Worm (Caenorhabditis elegans): ENCODE results near the gene Y39A1A.3.
A peak's percentile ranks its signal among the peaks of the same experiment; 100 is the strongest.

The Y39A1A.3 gene

ce11 chrIII:10636493-10637031, 40.3 kb upstream of the Y39A1A.3 start:
- no peak for TF ChIP-seq elt-3 (tag; optimal IDR thresholded peaks at IDR 0.05)
- TF ChIP-seq nhr-25 (tag; optimal IDR thresholded peaks at IDR 0.05), result peak; percentile 62
- no peak for TF ChIP-seq unc-39 (tag; optimal IDR thresholded peaks at IDR 0.05)
- no peak for TF ChIP-seq egl-27 (tag; optimal IDR thresholded peaks at IDR 0.05)
- TF ChIP-seq lin-15B (tag; optimal IDR thresholded peaks at IDR 0.05), result no peak
- TF ChIP-seq ceh-9 (tag; optimal IDR thresholded peaks at IDR 0.05), result no peak
- TF ChIP-seq nhr-67 (tag; optimal IDR thresholded peaks at IDR 0.05), result no peak
- TF ChIP-seq zag-1 (tag; optimal IDR thresholded peaks at IDR 0.05), result no peak
- TF ChIP-seq nhr-43 (tag; optimal IDR thresholded peaks at IDR 0.05; ENCODE audit: poor library complexity, severe bottlenecking), result no peak
- TF ChIP-seq sea-2 (GFP tag; optimal IDR thresholded peaks at IDR 0.05), result no peak
- TF ChIP-seq skn-1 (tag; optimal IDR thresholded peaks at IDR 0.05), result no peak
- TF ChIP-seq nhr-23 (tag; optimal IDR thresholded peaks at IDR 0.05), result peak; percentile 16
- no peak for TF ChIP-seq ama-1 (optimal IDR thresholded peaks at IDR 0.05)
- TF ChIP-seq fos-1 (tag; optimal IDR thresholded peaks at IDR 0.05), result no peak
- no peak for TF ChIP-seq unc-62 (GFP tag; optimal IDR thresholded peaks at IDR 0.05)
- no peak for TF ChIP-seq ceh-82 (tag; optimal IDR thresholded peaks at IDR 0.05)
- peak; percentile 6 for TF ChIP-seq nfya-1 (tag; optimal IDR thresholded peaks at IDR 0.05; ENCODE audit: insufficient read depth)
- TF ChIP-seq ceh-28 (tag; optimal IDR thresholded peaks at IDR 0.05), result peak; percentile 4
- no peak for TF ChIP-seq ceh-16 (tag; optimal IDR thresholded peaks at IDR 0.05)
- peak; percentile 93 for TF ChIP-seq pha-4 (tag; optimal IDR thresholded peaks at IDR 0.05)
- no peak for TF ChIP-seq ZK546.5 (tag; optimal IDR thresholded peaks at IDR 0.05)
- TF ChIP-seq elt-2 (tag; optimal IDR thresholded peaks at IDR 0.05), result no peak
- TF ChIP-seq mml-1 (tag; optimal IDR thresholded peaks at IDR 0.05), result no peak

- TF ChIP-seq aly-2 (tag; optimal IDR thresholded peaks at IDR 0.05) (no peak), ceh-16 (tag; optimal IDR thresholded peaks at IDR 0.05) (no peak), lin-15B (tag; optimal IDR thresholded peaks at IDR 0.05) (peak; percentile 27), pha-4 (tag; optimal IDR thresholded peaks at IDR 0.05) (peak; percentile 47), nfya-1 (tag; optimal IDR thresholded peaks at IDR 0.05; ENCODE audit: insufficient read depth) (peak; percentile 44), nhr-237 (tag; optimal IDR thresholded peaks at IDR 0.05) (no peak), lin-39 (tag; optimal IDR thresholded peaks at IDR 0.05) (peak; percentile 80)
These were observed 38.3 kb upstream of the Y39A1A.3 start for ce11 chrIII:10634576-10634975.

ce11 chrIII:10634034-10634433, 37.7 kb upstream of the Y39A1A.3 start:
- no peak for TF ChIP-seq nhr-77 (tag; optimal IDR thresholded peaks at IDR 0.05)
- peak; percentile 43 for TF ChIP-seq zag-1 (tag; optimal IDR thresholded peaks at IDR 0.05)
- peak; percentile 6 for TF ChIP-seq nhr-76 (tag; optimal IDR thresholded peaks at IDR 0.05)
- peak; percentile 26 for TF ChIP-seq nhr-11 (tag; optimal IDR thresholded peaks at IDR 0.05)
- TF ChIP-seq R02D3.7 (tag; optimal IDR thresholded peaks at IDR 0.05), result peak; percentile 78
- TF ChIP-seq nhr-28 (tag; optimal IDR thresholded peaks at IDR 0.05), result no peak
- peak; percentile 35 for TF ChIP-seq fkh-10 (GFP tag; optimal IDR thresholded peaks at IDR 0.05)
- no peak for TF ChIP-seq mml-1 (tag; optimal IDR thresholded peaks at IDR 0.05)
- TF ChIP-seq nhr-67 (tag; optimal IDR thresholded peaks at IDR 0.05), result no peak
- TF ChIP-seq hmg-11 (tag; optimal IDR thresholded peaks at IDR 0.05), result peak; percentile 88
- no peak for TF ChIP-seq aly-2 (tag; optimal IDR thresholded peaks at IDR 0.05)
- TF ChIP-seq sea-2 (GFP tag; optimal IDR thresholded peaks at IDR 0.05), result peak; percentile 55
- TF ChIP-seq eor-1 (tag; optimal IDR thresholded peaks at IDR 0.05), result no peak
- TF ChIP-seq pqm-1 (tag; optimal IDR thresholded peaks at IDR 0.05), result peak; percentile 26
- no peak for TF ChIP-seq unc-39 (tag; optimal IDR thresholded peaks at IDR 0.05)
- peak; percentile 89 for TF ChIP-seq pha-4 (tag; optimal IDR thresholded peaks at IDR 0.05)
- TF ChIP-seq skn-1 (tag; optimal IDR thresholded peaks at IDR 0.05), result peak; percentile 73
- peak; percentile 90 for TF ChIP-seq lsy-12 (tag; optimal IDR thresholded peaks at IDR 0.05)
- peak; percentile 92 for TF ChIP-seq unc-62 (GFP tag; optimal IDR thresholded peaks at IDR 0.05)
- peak; percentile 4 for TF ChIP-seq snpc-4 (tag; optimal IDR thresholded peaks at IDR 0.05)
- peak; percentile 84 for TF ChIP-seq mdl-1 (tag; optimal IDR thresholded peaks at IDR 0.05)
- TF ChIP-seq nhr-23 (tag; optimal IDR thresholded peaks at IDR 0.05), result peak; percentile 95
- peak; percentile 64 for TF ChIP-seq fos-1 (tag; optimal IDR thresholded peaks at IDR 0.05)
- TF ChIP-seq daf-12 (tag; optimal IDR thresholded peaks at IDR 0.05), result no peak
- TF ChIP-seq ceh-9 (tag; optimal IDR thresholded peaks at IDR 0.05), result no peak
- no peak for TF ChIP-seq nhr-237 (tag; optimal IDR thresholded peaks at IDR 0.05)
- TF ChIP-seq nhr-12 (tag; optimal IDR thresholded peaks at IDR 0.05), result no peak
- TF ChIP-seq lin-15B (tag; optimal IDR thresholded peaks at IDR 0.05), result peak; percentile 62
- TF ChIP-seq ztf-4 (tag; optimal IDR thresholded peaks at IDR 0.05), result peak; percentile 3
- peak; percentile 82 for TF ChIP-seq nhr-43 (tag; optimal IDR thresholded peaks at IDR 0.05; ENCODE audit: poor library complexity, severe bottlenecking)
- TF ChIP-seq lin-39 (tag; optimal IDR thresholded peaks at IDR 0.05), result peak; percentile 99
- TF ChIP-seq ceh-16 (tag; optimal IDR thresholded peaks at IDR 0.05), result no peak
- TF ChIP-seq ama-1 (optimal IDR thresholded peaks at IDR 0.05), result peak; percentile 74
- no peak for TF ChIP-seq fkh-2 (tag; optimal IDR thresholded peaks at IDR 0.05)
- TF ChIP-seq nhr-25 (tag; optimal IDR thresholded peaks at IDR 0.05), result peak; percentile 95
- peak; percentile 79 for TF ChIP-seq elt-2 (tag; optimal IDR thresholded peaks at IDR 0.05)
- TF ChIP-seq ztf-11 (tag; optimal IDR thresholded peaks at IDR 0.05), result no peak
- no peak for TF ChIP-seq egl-27 (tag; optimal IDR thresholded peaks at IDR 0.05)
- peak; percentile 90 for TF ChIP-seq ceh-28 (tag; optimal IDR thresholded peaks at IDR 0.05)
- TF ChIP-seq tbx-2 (tag; optimal IDR thresholded peaks at IDR 0.05), result peak; percentile 77
- TF ChIP-seq elt-1 (tag; optimal IDR thresholded peaks at IDR 0.05), result no peak
- no peak for TF ChIP-seq elt-3 (tag; optimal IDR thresholded peaks at IDR 0.05)
- peak; percentile 67 for TF ChIP-seq ceh-82 (tag; optimal IDR thresholded peaks at IDR 0.05)
- no peak for TF ChIP-seq ZK546.5 (tag; optimal IDR thresholded peaks at IDR 0.05)
- peak; percentile 98 for TF ChIP-seq nfya-1 (tag; optimal IDR thresholded peaks at IDR 0.05; ENCODE audit: insufficient read depth)
